Fruit fly (Drosophila melanogaster): ENCODE results near the gene CG33641.

CG33641 gene

DNA sequence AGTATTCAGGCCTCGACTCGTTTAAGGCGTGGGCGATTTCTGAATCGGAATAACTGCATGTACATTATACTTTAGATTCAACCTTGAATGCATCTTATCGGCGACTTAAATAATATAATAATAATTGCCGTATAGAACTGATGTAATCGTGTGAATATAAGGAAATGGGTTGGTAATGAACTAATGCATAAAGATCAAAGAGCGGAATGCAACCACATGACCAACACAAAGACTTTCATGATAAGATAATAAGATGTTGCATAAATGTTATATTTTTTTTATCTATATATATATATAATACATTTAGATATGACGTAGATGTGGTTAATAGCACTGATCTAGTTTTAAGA is 13.2 kb upstream of the CG33641 start:
- TF ChIP-seq dmrt93B (GFP tag; optimal IDR thresholded peaks at IDR 0.05) (no peak), Hr78 (GFP tag; optimal IDR thresholded peaks at IDR 0.05) (no peak), Hnf4 (GFP tag; optimal IDR thresholded peaks at IDR 0.05) (no peak), HLH106 (tag; optimal IDR thresholded peaks at IDR 0.05) (no peak), pan (optimal IDR thresholded peaks at IDR 0.05) (no peak), CG32264 (GFP tag; optimal IDR thresholded peaks at IDR 0.05) (no peak), Vsx2 (GFP tag; optimal IDR thresholded peaks at IDR 0.05; ENCODE audit: partially characterized antibody) (no peak), Hr83 (GFP tag; optimal IDR thresholded peaks at IDR 0.05; ENCODE audit: poor library complexity, severe bottlenecking) (no peak), brk (GFP tag; optimal IDR thresholded peaks at IDR 0.05) (no peak), fru (GFP tag; optimal IDR thresholded peaks at IDR 0.05) (no peak), jim (GFP tag; optimal IDR thresholded peaks at IDR 0.05) (no peak), woc (GFP tag; optimal IDR thresholded peaks at IDR 0.05) (no peak), br (GFP tag; optimal IDR thresholded peaks at IDR 0.05) (no peak), Rel (GFP tag; optimal IDR thresholded peaks at IDR 0.05) (no peak), Rel (tag; optimal IDR thresholded peaks at IDR 0.05) (no peak), psq (GFP tag; optimal IDR thresholded peaks at IDR 0.05) (no peak), N (GFP tag; optimal IDR thresholded peaks at IDR 0.05) (no peak)

DNA sequence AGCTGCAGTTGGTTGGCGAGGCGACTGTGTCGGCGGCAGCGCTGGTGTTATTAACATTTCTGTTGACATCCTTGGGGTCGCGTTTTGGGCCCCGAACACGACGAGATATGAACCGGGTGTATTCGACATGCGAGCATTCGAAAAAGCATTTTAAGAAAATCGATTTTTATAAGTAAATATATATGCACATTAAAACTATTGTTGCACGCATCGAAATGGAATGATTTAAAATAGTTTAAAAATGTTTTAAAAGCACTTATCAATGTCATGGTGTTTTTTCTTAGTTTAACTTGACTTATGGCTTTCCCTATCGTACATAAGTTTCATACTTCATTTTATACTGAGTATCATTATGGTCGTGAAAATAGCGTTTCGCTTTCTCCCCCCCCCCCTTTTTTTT is 7.0 kb upstream of the CG33641 start:
- TF ChIP-seq HLH106 (tag; optimal IDR thresholded peaks at IDR 0.05) (no peak), CG32264 (GFP tag; optimal IDR thresholded peaks at IDR 0.05) (no peak), Hnf4 (GFP tag; optimal IDR thresholded peaks at IDR 0.05) (no peak), Vsx2 (GFP tag; optimal IDR thresholded peaks at IDR 0.05; ENCODE audit: partially characterized antibody) (no peak), br (GFP tag; optimal IDR thresholded peaks at IDR 0.05) (no peak)

dm6 chr2L:13527541-13527940 is 1.3 kb upstream of the CG33641 start, which contains the start of gene CG33640:
Gene CG33640 (plus strand): TSS chr2L:13527841.
- TF ChIP-seq CG32264 (GFP tag; optimal IDR thresholded peaks at IDR 0.05) (no peak), ey (GFP tag; optimal IDR thresholded peaks at IDR 0.05) (no peak), Dfd (GFP tag; optimal IDR thresholded peaks at IDR 0.05) (no peak), CG9705 (GFP tag; optimal IDR thresholded peaks at IDR 0.05) (no peak)

DNA sequence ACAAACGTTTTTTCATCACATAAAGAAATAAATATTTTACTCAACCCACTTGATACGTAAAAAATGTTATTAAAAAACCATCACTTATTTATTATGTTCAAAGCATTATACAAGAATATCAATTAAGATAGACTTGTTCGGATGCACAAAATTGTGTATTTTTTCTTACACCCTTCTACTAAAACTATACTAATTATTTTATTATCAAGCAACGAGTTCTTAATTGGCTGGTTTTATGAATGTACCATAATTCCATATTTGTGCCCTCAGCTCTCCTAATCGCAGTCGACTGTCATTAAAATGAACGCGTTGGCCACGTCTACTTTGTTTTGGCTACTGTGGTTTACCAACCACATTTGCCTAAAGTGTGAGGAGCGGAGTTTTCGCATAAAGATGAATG is 833 bp downstream of the CG33641 start, which contains the start of gene CG33642:
TSS of gene CG33642 (plus strand) at position 301 of the 400 bp plus-strand sequence.
- TF ChIP-seq Hr83 (GFP tag; optimal IDR thresholded peaks at IDR 0.05; ENCODE audit: poor library complexity, severe bottlenecking): no peak
- no peak for TF ChIP-seq lola (GFP tag; optimal IDR thresholded peaks at IDR 0.05)
- no peak for TF ChIP-seq CG9705 (GFP tag; optimal IDR thresholded peaks at IDR 0.05)
- TF ChIP-seq foxo (GFP tag; optimal IDR thresholded peaks at IDR 0.05): no peak

- TF ChIP-seq dsf (GFP tag; optimal IDR thresholded peaks at IDR 0.05; ENCODE audit: borderline replicate concordance): no peak
- no peak for TF ChIP-seq Hnf4 (GFP tag; optimal IDR thresholded peaks at IDR 0.05)
- no peak for TF ChIP-seq Hr78 (GFP tag; optimal IDR thresholded peaks at IDR 0.05)
Observed at dm6 chr2L:13530774-13531173, 1.9 kb downstream of the CG33641 start, which contains the start of gene CG33643. Gene CG33643 (plus strand): TSS chr2L:13531074.

- no peak for TF ChIP-seq CG9705 (GFP tag; optimal IDR thresholded peaks at IDR 0.05)
- no peak for TF ChIP-seq lola (GFP tag; optimal IDR thresholded peaks at IDR 0.05)
- no peak for TF ChIP-seq rgr (GFP tag; optimal IDR thresholded peaks at IDR 0.05)
- TF ChIP-seq usp (GFP tag; optimal IDR thresholded peaks at IDR 0.05): no peak
- no peak for TF ChIP-seq HLH106 (tag; optimal IDR thresholded peaks at IDR 0.05)
- no peak for TF ChIP-seq dmrt93B (GFP tag; optimal IDR thresholded peaks at IDR 0.05)
- TF ChIP-seq Vsx2 (GFP tag; optimal IDR thresholded peaks at IDR 0.05; ENCODE audit: partially characterized antibody): no peak
- no peak for TF ChIP-seq Dfd (GFP tag; optimal IDR thresholded peaks at IDR 0.05)
- TF ChIP-seq jim (GFP tag; optimal IDR thresholded peaks at IDR 0.05): no peak
- TF ChIP-seq Rel (GFP tag; optimal IDR thresholded peaks at IDR 0.05): no peak
- no peak for TF ChIP-seq Rel (tag; optimal IDR thresholded peaks at IDR 0.05)
- no peak for TF ChIP-seq woc (GFP tag; optimal IDR thresholded peaks at IDR 0.05)
- no peak for TF ChIP-seq Jra (GFP tag; optimal IDR thresholded peaks at IDR 0.05)
- no peak for TF ChIP-seq br (GFP tag; optimal IDR thresholded peaks at IDR 0.05)
- TF ChIP-seq Hnf4 (GFP tag; optimal IDR thresholded peaks at IDR 0.05): no peak
- no peak for TF ChIP-seq GATAd (GFP tag; optimal IDR thresholded peaks at IDR 0.05)
- no peak for TF ChIP-seq Sp1 (GFP tag; optimal IDR thresholded peaks at IDR 0.05)
- TF ChIP-seq N (GFP tag; optimal IDR thresholded peaks at IDR 0.05): no peak
- no peak for TF ChIP-seq sv (GFP tag; optimal IDR thresholded peaks at IDR 0.05)
Observed at dm6 chr2L:13531785-13532184, 2.9 kb downstream of the CG33641 start, which contains the start of gene CG33644. Gene CG33644 (plus strand): TSS chr2L:13532085.

Measured in whole organism, wandering third instar larva.